Worm (Caenorhabditis elegans): ENCODE measurements around the gene C17C3.24.

The C17C3.24 gene

DNA sequence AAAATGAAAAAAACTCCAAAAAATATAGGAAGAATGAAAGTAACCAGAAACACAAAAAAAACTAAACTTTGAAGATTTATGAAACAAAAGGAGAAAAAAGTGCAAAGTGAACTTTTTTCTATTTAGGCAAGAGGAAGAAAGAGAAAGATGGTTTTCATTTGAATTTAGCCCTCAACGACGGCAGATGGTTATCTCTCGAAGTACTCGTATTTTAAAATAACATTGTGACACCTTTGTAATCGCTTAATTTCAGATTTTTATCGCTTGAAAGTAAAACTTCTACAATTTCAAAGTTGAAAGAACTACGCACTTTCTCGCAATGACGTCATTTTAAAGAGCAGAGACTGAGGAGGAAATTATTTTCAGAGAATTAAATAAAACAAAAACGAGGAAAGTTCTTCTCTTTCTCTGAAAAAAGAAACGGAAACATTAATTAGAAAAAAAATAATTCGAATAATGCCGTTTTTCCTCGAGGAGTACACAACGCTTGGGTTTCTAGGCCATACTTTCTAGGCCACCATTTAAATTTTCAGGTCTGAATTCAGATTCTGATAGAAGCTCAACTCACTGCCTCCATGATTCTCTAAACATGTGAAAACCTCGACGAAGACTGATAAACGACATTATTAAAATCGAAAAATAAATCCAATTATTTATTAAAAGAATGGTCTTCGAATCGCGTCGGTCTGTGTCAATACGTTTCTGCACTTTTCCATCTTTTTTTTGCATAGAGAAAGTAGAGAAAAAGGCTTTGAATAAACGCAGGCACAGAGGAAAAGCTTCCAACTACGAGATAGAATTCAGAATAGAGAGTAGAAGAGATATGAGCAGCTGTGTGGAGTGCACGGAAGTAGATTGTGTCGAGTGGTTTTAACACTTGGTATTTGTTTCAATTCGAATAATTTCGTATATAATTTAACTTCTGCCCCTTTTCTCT lies 29.9 kb downstream of the C17C3.24 start (continued):
- TF ChIP-seq ceh-16 (tag; optimal IDR thresholded peaks at IDR 0.05), result no peak
- no peak for TF ChIP-seq zag-1 (tag; optimal IDR thresholded peaks at IDR 0.05)
- peak; percentile 38 for TF ChIP-seq pha-4 (tag; optimal IDR thresholded peaks at IDR 0.05)
- TF ChIP-seq nhr-43 (tag; optimal IDR thresholded peaks at IDR 0.05; ENCODE audit: poor library complexity, severe bottlenecking), result no peak
- TF ChIP-seq elt-2 (tag; optimal IDR thresholded peaks at IDR 0.05), result no peak
- no peak for TF ChIP-seq elt-3 (tag; optimal IDR thresholded peaks at IDR 0.05)
- TF ChIP-seq pqm-1 (tag; optimal IDR thresholded peaks at IDR 0.05), result no peak
- no peak for TF ChIP-seq nhr-28 (tag; optimal IDR thresholded peaks at IDR 0.05)
- TF ChIP-seq ztf-4 (tag; optimal IDR thresholded peaks at IDR 0.05), result no peak
- TF ChIP-seq skn-1 (tag; optimal IDR thresholded peaks at IDR 0.05), result no peak

DNA sequence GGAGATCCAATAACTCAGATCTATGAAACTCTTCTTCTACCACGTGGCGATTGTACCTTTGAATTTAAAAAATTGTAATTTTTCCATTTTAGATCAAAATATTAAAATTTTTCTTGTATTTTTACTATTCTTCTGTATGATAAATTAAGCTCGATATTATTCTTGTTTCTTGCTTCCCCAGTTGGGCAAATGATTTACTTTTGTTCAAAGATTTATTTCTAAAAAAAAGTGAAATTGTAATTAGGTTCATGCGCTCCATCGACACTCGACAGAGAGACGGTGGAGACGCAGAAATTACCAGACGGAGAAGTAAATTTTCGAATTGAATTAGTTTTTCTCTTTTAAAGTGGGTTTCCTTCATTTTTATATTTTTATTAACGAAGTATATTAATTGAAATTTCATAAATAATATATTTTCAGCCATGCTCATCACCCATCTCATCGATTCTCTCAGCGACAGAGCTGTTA lies 35.7 kb downstream of the C17C3.24 start, which contains the start of gene npp-24:
Gene npp-24, plus strand, starts transcription at position 51 of the 468 bp plus-strand sequence.
- TF ChIP-seq unc-39 (tag; optimal IDR thresholded peaks at IDR 0.05) (no peak), nhr-43 (tag; optimal IDR thresholded peaks at IDR 0.05; ENCODE audit: poor library complexity, severe bottlenecking) (no peak), mml-1 (tag; optimal IDR thresholded peaks at IDR 0.05) (no peak), elt-2 (tag; optimal IDR thresholded peaks at IDR 0.05) (peak; percentile 23), skn-1 (tag; optimal IDR thresholded peaks at IDR 0.05) (no peak), ceh-28 (tag; optimal IDR thresholded peaks at IDR 0.05) (no peak), R02D3.7 (tag; optimal IDR thresholded peaks at IDR 0.05) (no peak), daf-12 (tag; optimal IDR thresholded peaks at IDR 0.05) (no peak), nhr-76 (tag; optimal IDR thresholded peaks at IDR 0.05) (no peak), pqm-1 (tag; optimal IDR thresholded peaks at IDR 0.05) (no peak), fos-1 (tag; optimal IDR thresholded peaks at IDR 0.05) (no peak), nhr-67 (tag; optimal IDR thresholded peaks at IDR 0.05) (no peak), lin-15B (tag; optimal IDR thresholded peaks at IDR 0.05) (peak; percentile 1), ztf-11 (tag; optimal IDR thresholded peaks at IDR 0.05) (no peak), pha-4 (tag; optimal IDR thresholded peaks at IDR 0.05) (peak; percentile 27)

DNA sequence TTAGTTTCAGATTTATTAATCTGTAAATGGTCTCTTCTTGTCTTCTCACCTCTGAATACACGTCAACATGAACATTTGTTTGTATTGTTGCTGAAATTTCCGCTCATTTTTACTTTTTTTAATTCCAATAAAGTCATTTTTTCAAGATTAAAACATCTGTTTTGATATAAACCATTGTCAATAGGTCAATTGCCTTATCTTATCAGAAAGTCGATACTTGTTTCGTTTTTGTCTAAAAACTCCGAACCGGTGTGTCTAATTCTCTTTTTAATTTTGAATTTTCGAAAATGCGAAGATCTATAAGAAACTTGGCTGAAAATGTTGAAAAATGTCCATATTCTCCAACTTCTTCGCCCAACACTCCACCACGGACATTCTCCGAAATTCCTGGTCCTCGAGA lies 37.8 kb downstream of the C17C3.24 start, which contains the start of gene cyp-44A1:
Gene cyp-44A1, plus strand, starts transcription at position 285 of the 400 bp plus-strand sequence.
- TF ChIP-seq elt-2 (tag; optimal IDR thresholded peaks at IDR 0.05) (peak; percentile 67), ztf-11 (tag; optimal IDR thresholded peaks at IDR 0.05) (no peak), nhr-237 (tag; optimal IDR thresholded peaks at IDR 0.05) (no peak), nhr-77 (tag; optimal IDR thresholded peaks at IDR 0.05) (no peak)

DNA sequence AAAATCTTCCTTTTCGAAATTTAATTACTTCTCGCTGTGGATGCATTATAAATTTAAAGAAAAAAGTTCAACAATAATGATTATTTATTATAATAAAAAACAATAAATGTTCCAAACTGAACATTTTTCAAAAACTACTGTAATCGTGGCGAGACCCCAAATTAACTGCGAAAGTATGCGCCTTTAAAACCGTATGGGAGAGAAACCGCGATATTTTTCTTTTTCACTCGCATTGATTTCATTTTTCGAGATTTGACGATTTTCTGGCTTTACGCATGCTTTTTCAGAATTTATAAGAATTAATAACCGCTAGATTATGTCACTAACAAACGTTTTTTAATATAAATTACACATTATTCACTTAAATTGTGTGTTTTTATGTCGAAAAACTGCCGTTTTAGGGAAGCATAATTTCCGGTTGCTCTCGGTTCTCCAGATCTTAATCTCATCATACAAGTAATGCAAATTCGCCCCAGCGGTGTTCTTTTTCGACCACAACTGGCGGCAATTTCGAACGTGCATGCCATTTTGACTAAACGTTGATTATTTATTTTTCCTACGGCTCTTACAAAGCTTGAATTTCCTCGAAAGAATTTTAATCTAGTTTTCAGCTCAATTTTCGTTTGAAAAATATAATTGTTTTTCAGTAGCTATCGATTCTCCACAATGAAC lies 40.5 kb downstream of the C17C3.24 start, which contains the start of gene F12A10.8:
Gene F12A10.8, minus strand, starts transcription at position 79 of the 672 bp plus-strand sequence.
- TF ChIP-seq elt-1 (tag; optimal IDR thresholded peaks at IDR 0.05) (peak; percentile 5), nfya-1 (tag; optimal IDR thresholded peaks at IDR 0.05; ENCODE audit: insufficient read depth) (peak; percentile 44), hmg-11 (tag; optimal IDR thresholded peaks at IDR 0.05) (no peak), lin-39 (tag; optimal IDR thresholded peaks at IDR 0.05) (peak; percentile 37), elt-2 (tag; optimal IDR thresholded peaks at IDR 0.05) (peak; percentile 13), aly-2 (tag; optimal IDR thresholded peaks at IDR 0.05) (no peak), sea-2 (GFP tag; optimal IDR thresholded peaks at IDR 0.05) (no peak), eor-1 (tag; optimal IDR thresholded peaks at IDR 0.05) (no peak), nhr-28 (tag; optimal IDR thresholded peaks at IDR 0.05) (no peak), fkh-10 (GFP tag; optimal IDR thresholded peaks at IDR 0.05) (no peak), lin-15B (tag; optimal IDR thresholded peaks at IDR 0.05) (peak; percentile 76)

DNA sequence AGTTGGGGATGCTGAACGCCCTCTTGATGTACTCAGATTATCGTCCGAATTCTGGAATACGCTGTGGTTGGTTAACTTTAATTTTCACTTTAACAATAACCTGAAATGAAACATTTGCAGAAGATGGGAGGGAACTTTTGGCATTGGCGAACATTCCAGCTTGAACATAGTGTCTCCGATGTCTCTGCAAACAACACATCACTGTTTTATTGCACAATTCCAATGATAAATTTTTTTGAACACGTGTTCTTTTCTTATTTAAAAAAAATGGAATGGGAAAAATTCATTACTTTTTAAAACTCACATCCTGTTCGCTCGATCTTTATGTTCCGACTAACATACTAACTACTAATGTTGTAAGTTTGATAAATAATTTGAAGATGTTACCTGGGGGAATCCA lies 41.1 kb downstream of the C17C3.24 start, which contains the start of gene fzy-1:
Gene fzy-1, plus strand, starts transcription at position 301 of the 400 bp plus-strand sequence.
- no peak for TF ChIP-seq fos-1 (tag; optimal IDR thresholded peaks at IDR 0.05)
- no peak for TF ChIP-seq ceh-16 (tag; optimal IDR thresholded peaks at IDR 0.05)
- TF ChIP-seq elt-1 (tag; optimal IDR thresholded peaks at IDR 0.05), result no peak
- no peak for TF ChIP-seq ceh-9 (tag; optimal IDR thresholded peaks at IDR 0.05)
- TF ChIP-seq nhr-25 (tag; optimal IDR thresholded peaks at IDR 0.05), result no peak
- TF ChIP-seq lsy-12 (tag; optimal IDR thresholded peaks at IDR 0.05), result no peak
- no peak for TF ChIP-seq ZK546.5 (tag; optimal IDR thresholded peaks at IDR 0.05)
